Worm (Caenorhabditis elegans): ENCODE measurements around the gene mfsd-12.

- no peak for TF ChIP-seq snpc-4 (tag; optimal IDR thresholded peaks at IDR 0.05)
- no peak for TF ChIP-seq pqm-1 (tag; optimal IDR thresholded peaks at IDR 0.05)
- no peak for TF ChIP-seq nfya-1 (tag; optimal IDR thresholded peaks at IDR 0.05; ENCODE audit: insufficient read depth)
- no peak for TF ChIP-seq nhr-25 (tag; optimal IDR thresholded peaks at IDR 0.05)
- TF ChIP-seq nhr-76 (tag; optimal IDR thresholded peaks at IDR 0.05) = no peak
- no peak for TF ChIP-seq skn-1 (tag; optimal IDR thresholded peaks at IDR 0.05)
- peak; percentile 40 for TF ChIP-seq elt-2 (tag; optimal IDR thresholded peaks at IDR 0.05)
- TF ChIP-seq R02D3.7 (tag; optimal IDR thresholded peaks at IDR 0.05) = no peak
These were observed 9.2 kb upstream of the mfsd-12 start for ce11 chrX:4658706-4659105.

Data from whole organism, L3 larva.